Fruit fly (Drosophila melanogaster) S2 (cell line): ENCODE results near the gene CG46523.

Source experiments
- CG8478 ChIP-seq: fragments of >200 bp; optimal IDR thresholded peaks from 2 replicates; lab custom pipeline; 2018
- CTCF ChIP-seq, 2 experiments: fragments of >200 bp; optimal IDR thresholded peaks; 2 replicates each; lab custom pipeline; 2018

CG46523 gene

dm6 chr3L:1939983-1940504, 1.1 kb upstream of the CG46523 start:
- TF ChIP-seq CG8478 (lab: Kevin White, UChicago), result no peak
- no peak for TF ChIP-seq CTCF (optimal IDR thresholded peaks at IDR 0.05; lab: Kevin White, UChicago)

dm6 chr3L:1937469-1937868, 1.4 kb downstream of the CG46523 start:
- TF ChIP-seq CG8478 (lab: Kevin White, UChicago) (no peak), CTCF (optimal IDR thresholded peaks at IDR 0.05; lab: Kevin White, UChicago) (no peak)

dm6 chr3L:1928959-1929358, 9.9 kb downstream of the CG46523 start:
- no peak for TF ChIP-seq CTCF (optimal IDR thresholded peaks at IDR 0.05; lab: Kevin White, UChicago)
- no peak for TF ChIP-seq CG8478 (lab: Kevin White, UChicago)

dm6 chr3L:1920943-1921342, 18.0 kb downstream of the CG46523 start, which contains the start of gene Dbx:
Gene Dbx, plus strand, starts transcription at chr3L:1921307.
- no peak for TF ChIP-seq CG8478 (lab: Kevin White, UChicago)
- TF ChIP-seq CTCF (optimal IDR thresholded peaks at IDR 0.05; lab: Kevin White, UChicago), result no peak

- TF ChIP-seq CTCF (optimal IDR thresholded peaks at IDR 0.05; lab: Kevin White, UChicago), result no peak
- no peak for TF ChIP-seq CG8478 (lab: Kevin White, UChicago)
These were observed 18.9 kb downstream of the CG46523 start for dm6 chr3L:1920051-1920450.

- TF ChIP-seq CG8478 (lab: Kevin White, UChicago) (no peak), CTCF (optimal IDR thresholded peaks at IDR 0.05; lab: Kevin White, UChicago) (no peak)
These were observed 22.3 kb downstream of the CG46523 start for dm6 chr3L:1916617-1917016.

dm6 chr3L:1914668-1915067, 24.2 kb downstream of the CG46523 start:
- TF ChIP-seq CG8478 (lab: Kevin White, UChicago), result no peak
- TF ChIP-seq CTCF (optimal IDR thresholded peaks at IDR 0.05; lab: Kevin White, UChicago), result no peak

- TF ChIP-seq CTCF (optimal IDR thresholded peaks at IDR 0.05; lab: Kevin White, UChicago) (no peak), CG8478 (lab: Kevin White, UChicago) (no peak)
These were observed 28.8 kb downstream of the CG46523 start, which contains the start of gene dsb for dm6 chr3L:1910107-1910506. Gene dsb, minus strand, starts transcription at chr3L:1910197.

- TF ChIP-seq CTCF (optimal IDR thresholded peaks at IDR 0.05; lab: Kevin White, UChicago), result no peak
These were observed 29.9 kb downstream of the CG46523 start for dm6 chr3L:1909000-1909399.

dm6 chr3L:1906208-1906607, 32.7 kb downstream of the CG46523 start:
- TF ChIP-seq CG8478 (lab: Kevin White, UChicago) (no peak), CTCF (optimal IDR thresholded peaks at IDR 0.05; lab: Kevin White, UChicago) (no peak)

- no peak for TF ChIP-seq CTCF (optimal IDR thresholded peaks at IDR 0.05; lab: Kevin White, UChicago)
- TF ChIP-seq CG8478 (lab: Kevin White, UChicago), result no peak
These were observed 33.6 kb downstream of the CG46523 start for dm6 chr3L:1905273-1905672.

dm6 chr3L:1904440-1904839, 34.5 kb downstream of the CG46523 start:
- TF ChIP-seq CG8478 (lab: Kevin White, UChicago), result no peak
- no peak for TF ChIP-seq CTCF (optimal IDR thresholded peaks at IDR 0.05; lab: Kevin White, UChicago)

- TF ChIP-seq CTCF (optimal IDR thresholded peaks at IDR 0.05; lab: Kevin White, UChicago) (no peak), CG8478 (lab: Kevin White, UChicago) (no peak)
These were observed 38.3 kb downstream of the CG46523 start for dm6 chr3L:1900633-1901032.

dm6 chr3L:1899616-1900015, 39.3 kb downstream of the CG46523 start:
- no peak for TF ChIP-seq CG8478 (lab: Kevin White, UChicago)
- TF ChIP-seq CTCF (optimal IDR thresholded peaks at IDR 0.05; lab: Kevin White, UChicago), result no peak

dm6 chr3L:1897709-1898108, 41.2 kb downstream of the CG46523 start:
- TF ChIP-seq CG8478 (lab: Kevin White, UChicago), result no peak
- no peak for TF ChIP-seq CTCF (optimal IDR thresholded peaks at IDR 0.05; lab: Kevin White, UChicago)

- no peak for TF ChIP-seq CG8478 (lab: Kevin White, UChicago)
- no peak for TF ChIP-seq CTCF (optimal IDR thresholded peaks at IDR 0.05; lab: Kevin White, UChicago)
These were observed 47.0 kb downstream of the CG46523 start for dm6 chr3L:1891914-1892313.
